Fruit fly (Drosophila melanogaster) whole organism, prepupa: ENCODE data around the gene mRpL40.

Experiments
- Blimp-1 ChIP-seq: fragments of 200-800 bp; sonication (Bioruptor generic); optimal IDR thresholded peaks from 3 replicates; lab custom pipeline; 2017; ENCODE audit warnings: missing biosample characterization, missing genetic modification characterization, mild to moderate bottlenecking, moderate library complexity, missing genetic modification reagents
- CG10631 ChIP-seq: fragments of 200-800 bp; sonication (Bioruptor generic); optimal IDR thresholded peaks from 2 replicates; lab custom pipeline; 2016; ENCODE audit warnings: missing biosample characterization, missing genetic modification characterization
- CG10669 ChIP-seq: fragments of 200-800 bp; sonication (Bioruptor generic); optimal IDR thresholded peaks from 3 replicates; lab custom pipeline; 2018; ENCODE audit warnings: missing biosample characterization, mild to moderate bottlenecking, missing genetic modification characterization, moderate library complexity
- CG6792 ChIP-seq: fragments of 200-800 bp; sonication (Bioruptor generic); optimal IDR thresholded peaks from 3 replicates; lab custom pipeline; 2016; ENCODE audit warnings: missing biosample characterization, missing genetic modification characterization
- CG6808 ChIP-seq: fragments of 200-800 bp; sonication (Bioruptor generic); optimal IDR thresholded peaks from 3 replicates; lab custom pipeline; 2017; ENCODE audit warnings: missing biosample characterization, missing genetic modification characterization, mild to moderate bottlenecking, moderate library complexity, missing genetic modification reagents
- CG8632 ChIP-seq: fragments of 200-800 bp; sonication (Bioruptor generic); optimal IDR thresholded peaks from 3 replicates; lab custom pipeline; 2016; ENCODE audit warnings: missing biosample characterization, missing genetic modification characterization
- Gug ChIP-seq: fragments of 200-800 bp; sonication (Bioruptor generic); IDR thresholded peaks from 2 replicates; pipeline ENCODE4 v1.3.6; 2022; ENCODE audit warnings: missing biosample characterization, missing genetic modification characterization
- Lpt ChIP-seq: fragments of 200-800 bp; sonication (Bioruptor generic); optimal IDR thresholded peaks from 3 replicates; lab custom pipeline; 2016; ENCODE audit warnings: missing biosample characterization, missing genetic modification characterization
- OdsH ChIP-seq: fragments of 200-800 bp; sonication (Bioruptor generic); optimal IDR thresholded peaks from 3 replicates; lab custom pipeline; 2016; ENCODE audit warnings: missing biosample characterization, missing genetic modification characterization
- dsx ChIP-seq: fragments of 200-800 bp; optimal IDR thresholded peaks from 3 replicates; lab custom pipeline; 2019; ENCODE audit warnings: missing biosample characterization, mild to moderate bottlenecking, missing genetic modification characterization, moderate library complexity; ENCODE audit not compliant: poor library complexity, severe bottlenecking
- fd85E ChIP-seq: fragments of 200-800 bp; sonication (Bioruptor generic); optimal IDR thresholded peaks from 3 replicates; lab custom pipeline; 2016; ENCODE audit warnings: missing biosample characterization, missing genetic modification characterization
- fkh ChIP-seq: fragments of 200-800 bp; sonication (Bioruptor generic); optimal IDR thresholded peaks from 3 replicates; lab custom pipeline; 2017; ENCODE audit warnings: missing biosample characterization, mild to moderate bottlenecking, missing genetic modification characterization, moderate library complexity
- svp ChIP-seq: fragments of 200-800 bp; sonication (Bioruptor generic); peaks from one replicate; lab custom pipeline; 2016; ENCODE audit warnings: missing biosample characterization, missing genetic modification characterization

dm6 chr3R:11363577-11363976 lies 44.1 kb upstream of the mRpL40 start:
- TF ChIP-seq OdsH (no peak), svp (no peak), dsx (GFP tag; lab: Kevin White, UChicago) (no peak), Gug (GFP tag; lab: Robert Waterston, UW) (no peak), CG8632 (GFP tag; lab: Kevin White, UChicago) (no peak), Lpt (GFP tag; lab: Kevin White, UChicago) (no peak), fd85E (no peak), CG6808 (GFP tag; lab: Kevin White, UChicago) (no peak), Blimp-1 (no peak), CG10669 (GFP tag; lab: Kevin White, UChicago) (no peak), CG6792 (GFP tag; lab: Kevin White, UChicago) (no peak), fkh (GFP tag; lab: Kevin White, UChicago) (no peak), CG10631 (GFP tag; lab: Kevin White, UChicago) (no peak)
